Worm (Caenorhabditis elegans) whole organism, midembryonic: Measurements from ENCODE around the gene ins-9.

Experiments used
- T22C8.4 ChIP-seq: fragments of 200-800 bp; sonication (Bioruptor generic); IDR thresholded peaks from 2 replicates; pipeline ENCODE4 v1.3.6; 2022; ENCODE audit warnings: missing genetic modification characterization, missing compliant biosample characterization
- cog-1 ChIP-seq: sonication (generic microtip); optimal IDR thresholded peaks from 2 replicates; lab custom pipeline; 2016; ENCODE audit warnings: missing genetic modification characterization, missing compliant biosample characterization
- flt-1 ChIP-seq: fragments of 200-800 bp; sonication (Bioruptor generic); IDR thresholded peaks from 2 replicates; pipeline ENCODE4 v1.3.6; 2022; ENCODE audit warnings: missing genetic modification characterization, missing compliant biosample characterization
- med-1 ChIP-seq: sonication (generic microtip); optimal IDR thresholded peaks from 2 replicates; lab custom pipeline; 2017; ENCODE audit warnings: missing genetic modification characterization, mild to moderate bottlenecking, missing compliant biosample characterization, antibody characterized with exemption, missing genetic modification reagents; ENCODE audit not compliant: insufficient read depth
- tab-1 ChIP-seq: fragments of 200-800 bp; sonication (Bioruptor generic); IDR thresholded peaks from 2 replicates; pipeline ENCODE4 v1.3.6; 2022; ENCODE audit warnings: missing genetic modification characterization, missing compliant biosample characterization
- ztf-29 ChIP-seq: fragments of 200-800 bp; sonication (Bioruptor generic); IDR thresholded peaks from 2 replicates; pipeline ENCODE4 v1.3.6; 2022; ENCODE audit warnings: missing genetic modification reagents, missing genetic modification characterization, missing compliant biosample characterization

ce11 chrX:8820643-8821042 lies 45.8 kb downstream of the ins-9 start:
- TF ChIP-seq tab-1 = no peak
- no peak for TF ChIP-seq ztf-29
- no peak for TF ChIP-seq cog-1 (tag; lab: Kevin White, UChicago)
- no peak for TF ChIP-seq flt-1 (GFP tag; lab: Robert Waterston, UW)
- TF ChIP-seq T22C8.4 = no peak
- no peak for TF ChIP-seq med-1 (GFP tag; lab: Kevin White, UChicago)
